Comparison of ENCODE assay signal across 1 fruit fly cellular context in genomic region chr2L:3832249-3832675, dm6.
A peak's percentile ranks its signal among the peaks of the same experiment; 100 is the strongest.
TF ChIP-seq lines count a peak whose summit lies in the region.

No protein-coding gene starts in this region.

TF ChIP-seq in whole organism, embryonic, 481 proteins besides CTCF, POLR2A, EP300 and RAD21 (continued from another document and continues in another):
- TF ChIP-seq CG34376 (GFP tag; optimal IDR thresholded peaks at IDR 0.05; lab: Kevin White, UChicago), result peak; percentile 47
- peak; percentile 92 for TF ChIP-seq CG17568 (GFP tag; optimal IDR thresholded peaks at IDR 0.05; lab: Kevin White, UChicago)
- peak; percentile 93 for TF ChIP-seq gt (GFP tag; IDR thresholded peaks at IDR 0.05; lab: Robert Waterston, UW)
- peak; percentile 73 for TF ChIP-seq CG16779 (GFP tag; IDR thresholded peaks at IDR 0.05; lab: Robert Waterston, UW)
- no peak for TF ChIP-seq ato (GFP tag; IDR thresholded peaks at IDR 0.05; lab: Robert Waterston, UW; ENCODE audit: partially characterized antibody)
- peak; percentile 80 for TF ChIP-seq CG11696 (GFP tag; IDR thresholded peaks at IDR 0.05; lab: Robert Waterston, UW)
- TF ChIP-seq HmgD (GFP tag; optimal IDR thresholded peaks at IDR 0.05; lab: Kevin White, UChicago), result peak; percentile 82
- TF ChIP-seq gcm (GFP tag; optimal IDR thresholded peaks at IDR 0.05; lab: Kevin White, UChicago), result peak; percentile 96
- peak; percentile 91 for TF ChIP-seq seq (GFP tag; IDR thresholded peaks at IDR 0.05; lab: Robert Waterston, UW)
- TF ChIP-seq Ada2b (GFP tag; IDR thresholded peaks at IDR 0.05; lab: Robert Waterston, UW), result peak; percentile 93
- peak; percentile 95 for TF ChIP-seq CG6689 (GFP tag; IDR thresholded peaks at IDR 0.05; lab: Robert Waterston, UW)
- peak; percentile 91 for TF ChIP-seq kah (GFP tag; optimal IDR thresholded peaks at IDR 0.05; lab: Kevin White, UChicago)
- 0 out of 3 replicates have a peak, but pooled peaks have one; percentile 15 for TF ChIP-seq CG6791 (GFP tag; IDR thresholded peaks at IDR 0.05; lab: Robert Waterston, UW; ENCODE audit: partially characterized antibody)
- no peak for TF ChIP-seq Sin3A (optimal IDR thresholded peaks at IDR 0.05; lab: Kevin White, UChicago)
- peak; percentile 98 for TF ChIP-seq az2 (GFP tag; optimal IDR thresholded peaks at IDR 0.05; lab: Kevin White, UChicago)
- TF ChIP-seq ac (GFP tag; optimal IDR thresholded peaks at IDR 0.05; lab: Kevin White, UChicago), result peak; percentile 98
- TF ChIP-seq CG11504 (tag; optimal IDR thresholded peaks at IDR 0.05; lab: Kevin White, UChicago), result peak; percentile 96
- no peak for TF ChIP-seq hth (optimal IDR thresholded peaks at IDR 0.05; lab: Kevin White, UChicago)
- TF ChIP-seq CG17328 (GFP tag; IDR thresholded peaks at IDR 0.05; lab: Robert Waterston, UW), result peak; percentile 98
- peak; percentile 91 for TF ChIP-seq shn (GFP tag; optimal IDR thresholded peaks at IDR 0.05; lab: Kevin White, UChicago)
- TF ChIP-seq crp (GFP tag; optimal IDR thresholded peaks at IDR 0.05; lab: Kevin White, UChicago), result peak; percentile 15 to 64
- peak; percentile 81 for TF ChIP-seq CG4328 (GFP tag; optimal IDR thresholded peaks at IDR 0.05; lab: Kevin White, UChicago)
- peak; percentile 96 for TF ChIP-seq bcd (GFP tag; optimal IDR thresholded peaks at IDR 0.05; lab: Kevin White, UChicago)
- TF ChIP-seq nerfin-1 (tag; optimal IDR thresholded peaks at IDR 0.05; lab: Kevin White, UChicago), result peak; percentile 95
- peak; percentile 98 for TF ChIP-seq ken (GFP tag; IDR thresholded peaks at IDR 0.05; lab: Robert Waterston, UW)
- TF ChIP-seq ab (GFP tag; optimal IDR thresholded peaks at IDR 0.05; lab: Kevin White, UChicago), result peak; percentile 96
- TF ChIP-seq ro (GFP tag; IDR thresholded peaks at IDR 0.05; lab: Robert Waterston, UW), result peak; percentile 94
- peak; percentile 97 for TF ChIP-seq Atf3 (GFP tag; optimal IDR thresholded peaks at IDR 0.05; lab: Kevin White, UChicago)
- TF ChIP-seq psq (GFP tag; optimal IDR thresholded peaks at IDR 0.05; lab: Kevin White, UChicago), result peak; percentile 89
- TF ChIP-seq Bdp1 (GFP tag; optimal IDR thresholded peaks at IDR 0.05; lab: Kevin White, UChicago), result peak; percentile 89
- peak; percentile 26; the same call in 1 of the 2 replicates for TF ChIP-seq Bgb (GFP tag; IDR thresholded peaks at IDR 0.05; lab: Robert Waterston, UW; ENCODE audit: partially characterized antibody)
- peak; percentile 93 for TF ChIP-seq CG18476 (GFP tag; optimal IDR thresholded peaks at IDR 0.05; lab: Kevin White, UChicago)
- TF ChIP-seq Mad (GFP tag; optimal IDR thresholded peaks at IDR 0.05; lab: Kevin White, UChicago), result peak; percentile 96
- TF ChIP-seq CG10654 (GFP tag; optimal IDR thresholded peaks at IDR 0.05; lab: Kevin White, UChicago), result peak; percentile 97
- peak; percentile 96 for TF ChIP-seq trem (tag; optimal IDR thresholded peaks at IDR 0.05; lab: Kevin White, UChicago)
- no peak for TF ChIP-seq CG14860 (GFP tag; IDR thresholded peaks at IDR 0.05; lab: Robert Waterston, UW; ENCODE audit: partially characterized antibody)
- TF ChIP-seq yki (optimal IDR thresholded peaks at IDR 0.05; lab: Kevin White, UChicago), result no peak
- peak; percentile 97 for TF ChIP-seq fd102C (GFP tag; optimal IDR thresholded peaks at IDR 0.05; lab: Kevin White, UChicago)
- peak; percentile 88 for TF ChIP-seq Jarid2 (GFP tag; optimal IDR thresholded peaks at IDR 0.05; lab: Kevin White, UChicago)
- TF ChIP-seq CG9876 (GFP tag; optimal IDR thresholded peaks at IDR 0.05; lab: Kevin White, UChicago), result peak; percentile 91
- TF ChIP-seq croc (GFP tag; conservative IDR thresholded peaks at IDR 0.05; lab: Robert Waterston, UW), result peak; percentile 98
- peak; percentile 77 for TF ChIP-seq CG11085 (GFP tag; IDR thresholded peaks at IDR 0.05; lab: Robert Waterston, UW)
- TF ChIP-seq repo (GFP tag; optimal IDR thresholded peaks at IDR 0.05; lab: Kevin White, UChicago), result peak; percentile 95
- TF ChIP-seq Lim3 (GFP tag; IDR thresholded peaks at IDR 0.05; lab: Robert Waterston, UW), result peak; percentile 77
- TF ChIP-seq CG34224 (GFP tag; IDR thresholded peaks at IDR 0.05; lab: Robert Waterston, UW; ENCODE audit: partially characterized antibody), result no peak; the same call in 2 of the 3 replicates
- TF ChIP-seq Atf6 (GFP tag; IDR thresholded peaks at IDR 0.05; lab: Robert Waterston, UW), result peak; percentile 79
- no peak for TF ChIP-seq Hand (GFP tag; optimal IDR thresholded peaks at IDR 0.05; lab: Kevin White, UChicago)
- peak; percentile 61 for TF ChIP-seq MESR4 (GFP tag; optimal IDR thresholded peaks at IDR 0.05; lab: Kevin White, UChicago)
- TF ChIP-seq nom (GFP tag; optimal IDR thresholded peaks at IDR 0.05; lab: Kevin White, UChicago), result no peak
- TF ChIP-seq en (GFP tag; optimal IDR thresholded peaks at IDR 0.05; lab: Kevin White, UChicago), result peak; percentile 96
- peak; percentile 90 for TF ChIP-seq CG32532 (GFP tag; IDR thresholded peaks at IDR 0.05; lab: Robert Waterston, UW)
- peak; percentile 98 for TF ChIP-seq Chrac-16 (GFP tag; optimal IDR thresholded peaks at IDR 0.05; lab: Kevin White, UChicago)
- TF ChIP-seq sim (GFP tag; IDR thresholded peaks at IDR 0.05; lab: Robert Waterston, UW), result peak; percentile 97
- TF ChIP-seq wek (GFP tag; optimal IDR thresholded peaks at IDR 0.05; lab: Kevin White, UChicago), result peak; percentile 90
- peak; percentile 97 for TF ChIP-seq bab2 (GFP tag; optimal IDR thresholded peaks at IDR 0.05; lab: Kevin White, UChicago)
- TF ChIP-seq Pdp1 (GFP tag; optimal IDR thresholded peaks at IDR 0.05; lab: Kevin White, UChicago), result peak; percentile 95 to 97
- no peak for TF ChIP-seq Fer1 (GFP tag; optimal IDR thresholded peaks at IDR 0.05; lab: Kevin White, UChicago)
- peak; percentile 94 for TF ChIP-seq Asciz (GFP tag; optimal IDR thresholded peaks at IDR 0.05; lab: Kevin White, UChicago)
- peak; percentile 74 for TF ChIP-seq CG2116 (GFP tag; optimal IDR thresholded peaks at IDR 0.05; lab: Kevin White, UChicago)
- peak; percentile 76 for TF ChIP-seq CG2120 (GFP tag; optimal IDR thresholded peaks at IDR 0.05; lab: Kevin White, UChicago)
- peak; percentile 68 for TF ChIP-seq Fer2 (tag; optimal IDR thresholded peaks at IDR 0.05; lab: Kevin White, UChicago)
- TF ChIP-seq tin (GFP tag; optimal IDR thresholded peaks at IDR 0.05; lab: Kevin White, UChicago), result peak; percentile 99
- peak; percentile 98 for TF ChIP-seq CG14710 (tag; optimal IDR thresholded peaks at IDR 0.05; lab: Kevin White, UChicago)
- peak; percentile 99 for TF ChIP-seq CG5245 (GFP tag; optimal IDR thresholded peaks at IDR 0.05; lab: Kevin White, UChicago)
- peak; percentile 94 for TF ChIP-seq CrebB (tag; optimal IDR thresholded peaks at IDR 0.05; lab: Kevin White, UChicago)
- peak; percentile 92 for TF ChIP-seq TFAM (GFP tag; optimal IDR thresholded peaks at IDR 0.05; lab: Kevin White, UChicago)
- TF ChIP-seq Dad (GFP tag; optimal IDR thresholded peaks at IDR 0.05; lab: Kevin White, UChicago), result peak; percentile 96
- peak; percentile 84 for TF ChIP-seq eyg (GFP tag; optimal IDR thresholded peaks at IDR 0.05; lab: Kevin White, UChicago)
- TF ChIP-seq danr (GFP tag; IDR thresholded peaks at IDR 0.05; lab: Robert Waterston, UW), result peak; percentile 91
- no peak for TF ChIP-seq sna (GFP tag; IDR thresholded peaks at IDR 0.05; lab: Robert Waterston, UW; ENCODE audit: partially characterized antibody)
- TF ChIP-seq dimm (GFP tag; IDR thresholded peaks at IDR 0.05; lab: Robert Waterston, UW), result peak; percentile 86
- peak; percentile 97 for TF ChIP-seq sr (GFP tag; IDR thresholded peaks at IDR 0.05; lab: Robert Waterston, UW)
- peak; percentile 97 for TF ChIP-seq jumu (GFP tag; optimal IDR thresholded peaks at IDR 0.05; lab: Kevin White, UChicago)
- peak; percentile 95 for TF ChIP-seq Hr3 (GFP tag; optimal IDR thresholded peaks at IDR 0.05; lab: Kevin White, UChicago)
- peak; percentile 94 for TF ChIP-seq lab (GFP tag; optimal IDR thresholded peaks at IDR 0.05; lab: Kevin White, UChicago)
- peak; percentile 96 for TF ChIP-seq Gug (GFP tag; IDR thresholded peaks at IDR 0.05; lab: Robert Waterston, UW)
- peak; percentile 98 for TF ChIP-seq ATbp (GFP tag; optimal IDR thresholded peaks at IDR 0.05; lab: Kevin White, UChicago)
- no peak for TF ChIP-seq pan (optimal IDR thresholded peaks at IDR 0.05; lab: Kevin White, UChicago)
- TF ChIP-seq pan (GFP tag; optimal IDR thresholded peaks at IDR 0.05 in 1 of 2, IDR thresholded peaks at IDR 0.05 in 1 of 2), result peak in 1 of 2 experiments; percentile 97
- peak; percentile 98 for TF ChIP-seq gem (tag; optimal IDR thresholded peaks at IDR 0.05; lab: Kevin White, UChicago)
- TF ChIP-seq CG10543 (GFP tag; optimal IDR thresholded peaks at IDR 0.05; lab: Kevin White, UChicago), result peak; percentile 81
- TF ChIP-seq Ets65A (GFP tag; lab: Kevin White, UChicago), result peak; percentile 100
- TF ChIP-seq Side (GFP tag; optimal IDR thresholded peaks at IDR 0.05; lab: Kevin White, UChicago), result peak; percentile 95
- peak; percentile 1 for TF ChIP-seq CG1832 (GFP tag; optimal IDR thresholded peaks at IDR 0.05; lab: Kevin White, UChicago)
- TF ChIP-seq MBD-R2 (GFP tag; IDR thresholded peaks at IDR 0.05; lab: Robert Waterston, UW), result peak; percentile 76
- TF ChIP-seq fd96Cb (tag; optimal IDR thresholded peaks at IDR 0.05; lab: Kevin White, UChicago), result peak; percentile 98
- peak; percentile 98 for TF ChIP-seq CG31441 (GFP tag; IDR thresholded peaks at IDR 0.05; lab: Robert Waterston, UW)
- peak; percentile 96 for TF ChIP-seq peb (GFP tag; IDR thresholded peaks at IDR 0.05; lab: Robert Waterston, UW)
- TF ChIP-seq wdn (GFP tag; IDR thresholded peaks at IDR 0.05; lab: Robert Waterston, UW), result peak; percentile 81
- no peak for TF ChIP-seq Dfd (GFP tag; optimal IDR thresholded peaks at IDR 0.05; lab: Kevin White, UChicago)
- no peak for TF ChIP-seq knrl (GFP tag; IDR thresholded peaks at IDR 0.05; lab: Robert Waterston, UW; ENCODE audit: partially characterized antibody)
- no peak for TF ChIP-seq Trl (optimal IDR thresholded peaks at IDR 0.05; lab: Kevin White, UChicago)
- peak; percentile 97 for TF ChIP-seq Trl (GFP tag; optimal IDR thresholded peaks at IDR 0.05; lab: Kevin White, UChicago)
- peak; percentile 93 for TF ChIP-seq mam (GFP tag; optimal IDR thresholded peaks at IDR 0.05; lab: Kevin White, UChicago)
- no peak for TF ChIP-seq hbn (GFP tag; IDR thresholded peaks at IDR 0.05; lab: Robert Waterston, UW; ENCODE audit: partially characterized antibody)
- peak; percentile 86; the same call in 2 of the 3 replicates for TF ChIP-seq jigr1 (GFP tag; IDR thresholded peaks at IDR 0.05; lab: Robert Waterston, UW)
- TF ChIP-seq CG4707 (GFP tag; optimal IDR thresholded peaks at IDR 0.05; lab: Kevin White, UChicago), result peak; percentile 95
- peak; percentile 64 for TF ChIP-seq CG9932 (GFP tag; IDR thresholded peaks at IDR 0.05; lab: Robert Waterston, UW)
- TF ChIP-seq CG10209 (GFP tag; optimal IDR thresholded peaks at IDR 0.05; lab: Kevin White, UChicago), result peak; percentile 96
- peak; percentile 90 for TF ChIP-seq CG7987 (GFP tag; optimal IDR thresholded peaks at IDR 0.05; lab: Kevin White, UChicago)
- TF ChIP-seq ind (GFP tag; optimal IDR thresholded peaks at IDR 0.05; lab: Kevin White, UChicago), result peak; percentile 94
- TF ChIP-seq pho (GFP tag; optimal IDR thresholded peaks at IDR 0.05; lab: Kevin White, UChicago), result peak; percentile 84
- TF ChIP-seq h (optimal IDR thresholded peaks at IDR 0.05; lab: Kevin White, UChicago), result no peak
- peak; percentile 91 for TF ChIP-seq CG14014 (GFP tag; IDR thresholded peaks at IDR 0.05; lab: Robert Waterston, UW)
- TF ChIP-seq CG13123 (GFP tag; optimal IDR thresholded peaks at IDR 0.05; lab: Kevin White, UChicago), result peak; percentile 93
- TF ChIP-seq ttk (GFP tag; IDR thresholded peaks at IDR 0.05; lab: Robert Waterston, UW), result peak; percentile 96
- TF ChIP-seq CG3995 (GFP tag; optimal IDR thresholded peaks at IDR 0.05; lab: Kevin White, UChicago), result peak; percentile 32
- peak; percentile 91 for TF ChIP-seq crc (GFP tag; optimal IDR thresholded peaks at IDR 0.05; lab: Kevin White, UChicago)
- peak; percentile 95 for TF ChIP-seq lmd (GFP tag; IDR thresholded peaks at IDR 0.05; lab: Robert Waterston, UW)
- TF ChIP-seq CG31388 (GFP tag; optimal IDR thresholded peaks at IDR 0.05; lab: Kevin White, UChicago), result peak; percentile 93
- peak; percentile 93 for TF ChIP-seq odd (GFP tag; optimal IDR thresholded peaks at IDR 0.05; lab: Kevin White, UChicago)
- peak; percentile 94 for TF ChIP-seq CG12659 (GFP tag; optimal IDR thresholded peaks at IDR 0.05; lab: Kevin White, UChicago)
- TF ChIP-seq CG15073 (GFP tag; optimal IDR thresholded peaks at IDR 0.05; lab: Kevin White, UChicago), result peak; percentile 88
- TF ChIP-seq CG6175 (GFP tag; IDR thresholded peaks at IDR 0.05; lab: Robert Waterston, UW), result peak; percentile 72; the same call in 2 of the 3 replicates
- no peak for TF ChIP-seq Tbp (GFP tag; optimal IDR thresholded peaks at IDR 0.05; lab: Kevin White, UChicago)
- TF ChIP-seq Max (GFP tag; optimal IDR thresholded peaks at IDR 0.05; lab: Kevin White, UChicago), result peak; percentile 95
- peak; percentile 74 for TF ChIP-seq CG6765 (GFP tag; optimal IDR thresholded peaks at IDR 0.05; lab: Kevin White, UChicago)
- peak; percentile 96 for TF ChIP-seq row (GFP tag; IDR thresholded peaks at IDR 0.05; lab: Robert Waterston, UW)
- peak; percentile 94 for TF ChIP-seq NC2α (GFP tag; optimal IDR thresholded peaks at IDR 0.05; lab: Kevin White, UChicago)
- TF ChIP-seq Poxn (GFP tag; IDR thresholded peaks at IDR 0.05; lab: Robert Waterston, UW), result peak; percentile 53; the same call in 1 of the 2 replicates
- TF ChIP-seq Nf-YC (tag; optimal IDR thresholded peaks at IDR 0.05; lab: Kevin White, UChicago), result peak; percentile 77
- TF ChIP-seq z (GFP tag; IDR thresholded peaks at IDR 0.05; lab: Robert Waterston, UW), result peak; percentile 75
- peak; percentile 80 to 97 for TF ChIP-seq eve (GFP tag; optimal IDR thresholded peaks at IDR 0.05; lab: Kevin White, UChicago)
- no peak for TF ChIP-seq usp (GFP tag; optimal IDR thresholded peaks at IDR 0.05; lab: Kevin White, UChicago)
- peak; percentile 80 for TF ChIP-seq Dbx (GFP tag; IDR thresholded peaks at IDR 0.05; lab: Robert Waterston, UW)
- TF ChIP-seq D (optimal IDR thresholded peaks at IDR 0.05; lab: Kevin White, UChicago), result no peak
- peak; percentile 99 for TF ChIP-seq D (GFP tag; optimal IDR thresholded peaks at IDR 0.05; lab: Kevin White, UChicago)
- peak; percentile 97 for TF ChIP-seq CG16863 (GFP tag; optimal IDR thresholded peaks at IDR 0.05; lab: Kevin White, UChicago)
- TF ChIP-seq CG15601 (tag; optimal IDR thresholded peaks at IDR 0.05; lab: Kevin White, UChicago), result peak; percentile 96
- TF ChIP-seq slbo (GFP tag; IDR thresholded peaks at IDR 0.05; lab: Robert Waterston, UW), result peak; percentile 90
- no peak for TF ChIP-seq unc-4 (GFP tag; IDR thresholded peaks at IDR 0.05; lab: Robert Waterston, UW; ENCODE audit: partially characterized antibody)
